Worm (Caenorhabditis elegans): ENCODE measurements around the gene C17G10.6.

Gene C17G10.6

DNA sequence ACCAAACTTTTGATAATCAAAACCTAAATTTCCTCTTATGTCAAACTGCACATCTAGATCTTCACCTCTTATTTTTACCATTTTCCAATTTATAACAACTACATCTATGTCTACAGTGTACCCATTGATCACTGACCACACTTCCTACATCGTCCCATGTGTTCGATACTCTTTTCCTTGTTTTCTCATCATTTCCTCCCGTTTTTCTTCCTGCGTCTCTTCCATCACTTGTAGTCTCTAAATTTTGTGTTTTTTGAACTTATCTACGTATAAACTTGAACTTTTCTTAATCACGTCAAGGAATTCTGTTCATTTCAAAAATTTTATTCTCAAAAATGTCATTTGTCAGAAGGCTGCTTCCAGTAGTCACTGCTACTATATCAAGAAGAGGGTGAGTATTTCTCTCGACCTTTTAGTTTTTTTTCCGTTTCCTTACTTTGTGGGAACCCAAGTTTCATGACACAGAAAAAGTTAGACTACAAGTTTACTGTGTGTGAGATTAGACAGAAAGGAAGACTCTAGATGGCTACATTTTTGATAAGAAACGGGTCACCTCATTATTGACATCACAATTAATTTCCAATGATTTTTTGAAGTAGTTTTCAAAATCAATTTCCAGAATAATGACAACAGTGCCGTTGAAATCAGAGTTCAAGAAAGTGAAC, 30.9 kb downstream of the C17G10.6 start (continued):
- TF ChIP-seq zip-4 (GFP tag; optimal IDR thresholded peaks at IDR 0.05), result no peak
- TF ChIP-seq egl-27 (tag; optimal IDR thresholded peaks at IDR 0.05), result no peak
- TF ChIP-seq F16B12.6 (tag; optimal IDR thresholded peaks at IDR 0.05), result no peak
- no peak for TF ChIP-seq ets-5 (GFP tag; IDR thresholded peaks at IDR 0.05)
- no peak for TF ChIP-seq unc-62 (GFP tag; optimal IDR thresholded peaks at IDR 0.05)
- TF ChIP-seq ceh-82 (tag; optimal IDR thresholded peaks at IDR 0.05), result no peak
- peak; percentile 10 for TF ChIP-seq swsn-7 (tag; optimal IDR thresholded peaks at IDR 0.05)
- TF ChIP-seq nhr-11 (tag; optimal IDR thresholded peaks at IDR 0.05), result no peak
- TF ChIP-seq alr-1 (tag; optimal IDR thresholded peaks at IDR 0.05; ENCODE audit: borderline replicate concordance), result no peak
- TF ChIP-seq lin-15B (tag; optimal IDR thresholded peaks at IDR 0.05), result no peak
- TF ChIP-seq lsy-2 (tag; optimal IDR thresholded peaks at IDR 0.05), result peak in 1 of 2 experiments; percentile 40
- TF ChIP-seq mdl-1 (tag; optimal IDR thresholded peaks at IDR 0.05), result no peak
- no peak for TF ChIP-seq ces-1 (GFP tag; optimal IDR thresholded peaks at IDR 0.05)
- no peak for TF ChIP-seq nhr-77 (tag; optimal IDR thresholded peaks at IDR 0.05)
- TF ChIP-seq fos-1 (tag; optimal IDR thresholded peaks at IDR 0.05), result no peak
- peak; percentile 88 for TF ChIP-seq nhr-71 (tag; optimal IDR thresholded peaks at IDR 0.05)
- TF ChIP-seq mab-9 (GFP tag; IDR thresholded peaks at IDR 0.05), result no peak
- TF ChIP-seq hpl-2 (GFP tag; optimal IDR thresholded peaks at IDR 0.05), result no peak
- peak; percentile 13 for TF ChIP-seq blmp-1 (tag; optimal IDR thresholded peaks at IDR 0.05)
- no peak for TF ChIP-seq mef-2 (tag; optimal IDR thresholded peaks at IDR 0.05)
- no peak for TF ChIP-seq pag-3 (tag; optimal IDR thresholded peaks at IDR 0.05; ENCODE audit: borderline replicate concordance, insufficient read depth)
- no peak for TF ChIP-seq rnt-1 (tag; optimal IDR thresholded peaks at IDR 0.05)
- no peak for TF ChIP-seq isw-1 (GFP tag; IDR thresholded peaks at IDR 0.05)
- TF ChIP-seq unc-130 (tag; optimal IDR thresholded peaks at IDR 0.05), result no peak
- no peak for TF ChIP-seq dsc-1 (tag; optimal IDR thresholded peaks at IDR 0.05)
- TF ChIP-seq efl-3 (GFP tag; optimal IDR thresholded peaks at IDR 0.05), result no peak
- TF ChIP-seq C04F5.9 (tag; optimal IDR thresholded peaks at IDR 0.05), result no peak
- peak; percentile 93 for TF ChIP-seq nhr-85 (tag)
- no peak for TF ChIP-seq nhr-237 (tag; optimal IDR thresholded peaks at IDR 0.05)
- TF ChIP-seq lin-35 (GFP tag; optimal IDR thresholded peaks at IDR 0.05), result peak in 1 of 2 experiments; percentile 60
- TF ChIP-seq nhr-12 (tag; optimal IDR thresholded peaks at IDR 0.05), result no peak
- peak; percentile 58 for TF ChIP-seq ztf-4 (tag; optimal IDR thresholded peaks at IDR 0.05)

DNA sequence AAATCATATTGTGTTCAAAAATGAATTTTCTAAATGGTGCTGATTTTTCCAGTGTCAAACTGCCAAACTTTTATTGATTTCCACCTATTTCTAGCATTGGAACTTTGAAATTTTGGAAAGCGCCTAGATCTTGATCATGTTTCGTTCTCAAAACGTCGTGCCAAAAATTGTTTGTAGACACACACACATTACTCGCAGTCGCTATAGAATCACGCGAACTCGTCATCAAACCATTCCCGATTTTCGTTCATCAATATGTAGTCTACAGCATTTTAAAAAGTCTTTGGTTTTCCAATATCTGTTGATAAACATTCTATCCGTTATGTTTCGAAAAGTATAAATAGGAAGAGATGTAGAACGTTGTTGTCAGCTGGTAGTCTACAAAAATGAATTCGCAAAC, 32.8 kb downstream of the C17G10.6 start, which contains the start of the genes C17C3.1 and C17C3.15:
Gene C17C3.1 (plus strand): TSS at position 301 of the 400 bp plus-strand sequence.
Gene C17C3.15 (plus strand): TSS at position 383 of the 400 bp plus-strand sequence.
- TF ChIP-seq lin-14 (GFP tag; optimal IDR thresholded peaks at IDR 0.05) (peak; percentile 11), unc-86 (tag; optimal IDR thresholded peaks at IDR 0.05) (no peak), ceh-82 (tag; optimal IDR thresholded peaks at IDR 0.05) (no peak), pag-3 (tag; optimal IDR thresholded peaks at IDR 0.05; ENCODE audit: borderline replicate concordance, insufficient read depth) (no peak), grh-1 (GFP tag; IDR thresholded peaks at IDR 0.05) (no peak), nhr-90 (tag; optimal IDR thresholded peaks at IDR 0.05; ENCODE audit: poor library complexity) (no peak), blmp-1 (tag; optimal IDR thresholded peaks at IDR 0.05) (no peak), nhr-85 (tag) (peak; percentile 78), nhr-71 (tag; optimal IDR thresholded peaks at IDR 0.05) (peak; percentile 9), ets-5 (GFP tag; IDR thresholded peaks at IDR 0.05) (no peak), F16B12.6 (tag; optimal IDR thresholded peaks at IDR 0.05) (no peak), fkh-8 (tag; optimal IDR thresholded peaks at IDR 0.05) (no peak)

DNA sequence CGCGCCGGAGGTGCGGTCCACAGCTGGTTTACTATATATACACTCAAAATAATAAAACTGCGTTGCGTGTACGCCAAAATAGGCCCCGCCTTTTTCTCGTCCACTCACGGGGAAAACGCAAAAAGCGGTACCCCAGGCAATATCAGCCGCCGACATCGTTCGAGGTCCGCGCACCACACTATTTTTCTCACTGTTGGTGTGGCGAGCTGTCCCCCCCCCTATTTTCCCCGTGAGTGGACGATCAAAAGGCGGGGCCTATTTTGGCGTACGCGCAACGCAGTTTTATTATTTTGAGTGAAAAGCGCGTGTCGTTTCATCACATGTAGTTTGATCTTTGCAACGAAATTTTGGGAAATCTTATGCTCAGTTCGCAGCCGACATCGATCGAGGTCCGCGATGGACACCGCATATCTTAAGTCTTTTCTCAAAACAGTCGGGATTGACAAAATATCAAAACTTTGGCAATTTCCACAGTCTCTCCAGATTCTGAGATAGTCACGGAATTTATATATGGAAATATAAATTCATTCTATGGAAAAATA, 37.9 kb downstream of the C17G10.6 start:
- no peak for TF ChIP-seq swsn-7 (tag; optimal IDR thresholded peaks at IDR 0.05)
- no peak for TF ChIP-seq zag-1 (tag; optimal IDR thresholded peaks at IDR 0.05)
- TF ChIP-seq lin-13 (GFP tag; optimal IDR thresholded peaks at IDR 0.05), result no peak
- TF ChIP-seq fos-1 (tag; optimal IDR thresholded peaks at IDR 0.05), result no peak
- no peak for TF ChIP-seq nhr-84 (tag; optimal IDR thresholded peaks at IDR 0.05)
- TF ChIP-seq snu-23 (GFP tag; optimal IDR thresholded peaks at IDR 0.05), result no peak
- no peak for TF ChIP-seq unc-130 (tag; optimal IDR thresholded peaks at IDR 0.05)
- TF ChIP-seq nhr-19 (GFP tag; conservative IDR thresholded peaks at IDR 0.05), result no peak
- no peak for TF ChIP-seq sptf-1 (tag; optimal IDR thresholded peaks at IDR 0.05)
- TF ChIP-seq nhr-12 (tag; optimal IDR thresholded peaks at IDR 0.05), result no peak
- no peak for TF ChIP-seq C34B4.2 (tag; optimal IDR thresholded peaks at IDR 0.05)
- TF ChIP-seq lsy-2 (tag; optimal IDR thresholded peaks at IDR 0.05), result no peak
- TF ChIP-seq nhr-71 (tag; optimal IDR thresholded peaks at IDR 0.05), result no peak
